Worm (Caenorhabditis elegans) whole organism, L4 larva: Measurements from ENCODE around the gene F35E8.9.
"Not testable (repeated sequence)": the region's sequence is repeated elsewhere in the genome, so short reads cannot be mapped to it uniquely, and the experiment has no call there.

Experiments used
- ceh-44 ChIP-seq: fragments of 200-800 bp; sonication (Bioruptor generic); IDR thresholded peaks from 2 replicates; pipeline ENCODE4 v1.3.6; 2022; ENCODE audit warnings: missing genetic modification reagents, missing genetic modification characterization, missing compliant biosample characterization
- ceh-82 ChIP-seq: sonication (generic microtip); optimal IDR thresholded peaks from 2 replicates; lab custom pipeline; 2017; ENCODE audit warnings: missing biosample characterization, missing genetic modification characterization
- pqm-1 ChIP-seq: sonication (generic microtip); optimal IDR thresholded peaks from 2 replicates; lab custom pipeline; 2017; ENCODE audit warnings: missing biosample characterization, missing genetic modification characterization
- skn-1 ChIP-seq: fragments of 150-350 bp; optimal IDR thresholded peaks from 2 replicates; lab custom pipeline; 2014; ENCODE audit warnings: missing biosample characterization, missing genetic modification characterization

ce11 chrV:15905530-15905929 is 11.8 kb downstream of the F35E8.9 start, which contains the start of the genes F35E8.1 and F35E8.2:
- not testable (repeated sequence) for TF ChIP-seq pqm-1 (tag; lab: Kevin White, UChicago); skn-1 (tag; lab: Kevin White, UChicago); ceh-44 (GFP tag; lab: Robert Waterston, UW); ceh-82 (tag; lab: Kevin White, UChicago)
